Worm (Caenorhabditis elegans): Measurements from ENCODE around the gene T16G12.9.

ce11 chrIII:10030549-10030948 lies 47.5 kb downstream of the T16G12.9 start, which contains the start of gene M04D8.4:
- TF ChIP-seq snu-23 (GFP tag; optimal IDR thresholded peaks at IDR 0.05) (no peak), ces-1 (GFP tag; optimal IDR thresholded peaks at IDR 0.05) (no peak), nhr-90 (tag; optimal IDR thresholded peaks at IDR 0.05; ENCODE audit: poor library complexity) (no peak), snpc-4 (tag; optimal IDR thresholded peaks at IDR 0.05) (no peak), unc-62 (GFP tag; optimal IDR thresholded peaks at IDR 0.05) (no peak), lsy-2 (tag; optimal IDR thresholded peaks at IDR 0.05) (no peak), hlh-4 (tag; optimal IDR thresholded peaks at IDR 0.05) (no peak), dpl-1 (GFP tag; optimal IDR thresholded peaks at IDR 0.05) (no peak), pax-3 (tag; optimal IDR thresholded peaks at IDR 0.05) (no peak), ceh-63 (GFP tag; optimal IDR thresholded peaks at IDR 0.05) (no peak), elt-2 (tag; optimal IDR thresholded peaks at IDR 0.05) (no peak), pqm-1 (tag; optimal IDR thresholded peaks at IDR 0.05) (no peak), ama-1 (optimal IDR thresholded peaks at IDR 0.05) (no peak), pag-3 (tag; optimal IDR thresholded peaks at IDR 0.05; ENCODE audit: borderline replicate concordance, insufficient read depth) (no peak)

Data from whole organism, L1 larva.